Fruit fly (Drosophila melanogaster) whole organism, prepupa: ENCODE results near the gene CG31869.
A peak's percentile ranks its signal among the peaks of the same experiment; 100 is the strongest.

Experiments used
- Blimp-1 ChIP-seq: fragments of 200-800 bp; sonication (Bioruptor generic); optimal IDR thresholded peaks from 3 replicates; lab custom pipeline; 2017; ENCODE audit warnings: missing biosample characterization, missing genetic modification characterization, mild to moderate bottlenecking, moderate library complexity, missing genetic modification reagents
- CG10669 ChIP-seq: fragments of 200-800 bp; sonication (Bioruptor generic); optimal IDR thresholded peaks from 3 replicates; lab custom pipeline; 2018; ENCODE audit warnings: missing biosample characterization, mild to moderate bottlenecking, missing genetic modification characterization, moderate library complexity
- CG11294 ChIP-seq: fragments of 200-800 bp; sonication (Bioruptor generic); IDR thresholded peaks from 2 replicates; pipeline ENCODE4 v1.3.6; 2022; ENCODE audit warnings: missing biosample characterization, missing genetic modification characterization
- CG11762 ChIP-seq: fragments of 200-800 bp; sonication (Bioruptor generic); optimal IDR thresholded peaks from 3 replicates; lab custom pipeline; 2016; ENCODE audit warnings: missing biosample characterization, missing genetic modification characterization; ENCODE audit not compliant: insufficient read depth
- CG11902 ChIP-seq: fragments of 200-800 bp; sonication (Bioruptor generic); optimal IDR thresholded peaks from 3 replicates; lab custom pipeline; 2016; ENCODE audit warnings: missing biosample characterization, missing genetic modification characterization
- CG1621 ChIP-seq: fragments of 200-800 bp; sonication (Bioruptor generic); optimal IDR thresholded peaks from 3 replicates; lab custom pipeline; 2018; ENCODE audit warnings: missing biosample characterization, mild to moderate bottlenecking, missing genetic modification characterization
- CG16779 ChIP-seq: fragments of 200-800 bp; sonication (Bioruptor generic); optimal IDR thresholded peaks from 3 replicates; lab custom pipeline; 2017; ENCODE audit warnings: missing biosample characterization, mild to moderate bottlenecking, missing genetic modification characterization
- CG3032 ChIP-seq: fragments of 200-800 bp; optimal IDR thresholded peaks from 2 replicates; lab custom pipeline; 2019; ENCODE audit warnings: missing biosample characterization, mild to moderate bottlenecking, missing genetic modification characterization, moderate library complexity
- CG31627 ChIP-seq: fragments of 200-800 bp; sonication (Bioruptor generic); optimal IDR thresholded peaks from 3 replicates; lab custom pipeline; 2016; ENCODE audit warnings: missing biosample characterization, missing genetic modification characterization
- CG32006 ChIP-seq: fragments of 200-800 bp; sonication (Bioruptor generic); optimal IDR thresholded peaks from 3 replicates; lab custom pipeline; 2017; ENCODE audit warnings: missing biosample characterization, mild to moderate bottlenecking, missing genetic modification characterization
- CG3919 ChIP-seq: fragments of 200-800 bp; sonication (Bioruptor generic); optimal IDR thresholded peaks from 3 replicates; lab custom pipeline; 2016; ENCODE audit warnings: missing biosample characterization, missing genetic modification characterization
- CG4318 ChIP-seq: fragments of 200-800 bp; sonication (Bioruptor generic); optimal IDR thresholded peaks from 3 replicates; lab custom pipeline; 2017; ENCODE audit warnings: missing biosample characterization, mild to moderate bottlenecking, missing genetic modification characterization
- CG6276 ChIP-seq: fragments of 200-800 bp; sonication (Bioruptor generic); optimal IDR thresholded peaks from 2 replicates; lab custom pipeline; 2017; ENCODE audit warnings: missing biosample characterization, mild to moderate bottlenecking, missing genetic modification characterization
- CG6792 ChIP-seq: fragments of 200-800 bp; sonication (Bioruptor generic); optimal IDR thresholded peaks from 3 replicates; lab custom pipeline; 2016; ENCODE audit warnings: missing biosample characterization, missing genetic modification characterization
- CG6808 ChIP-seq: fragments of 200-800 bp; sonication (Bioruptor generic); optimal IDR thresholded peaks from 3 replicates; lab custom pipeline; 2017; ENCODE audit warnings: missing biosample characterization, missing genetic modification characterization, mild to moderate bottlenecking, moderate library complexity, missing genetic modification reagents
- CG6854 ChIP-seq: fragments of 200-800 bp; sonication (Bioruptor generic); optimal IDR thresholded peaks from 2 replicates; lab custom pipeline; 2017; ENCODE audit warnings: missing biosample characterization, mild to moderate bottlenecking, missing genetic modification characterization
- CG8119 ChIP-seq: fragments of 200-800 bp; sonication (Bioruptor generic); IDR thresholded peaks from 3 replicates; pipeline ENCODE4 v1.3.6; 2022; ENCODE audit warnings: missing biosample characterization, missing genetic modification characterization
- CG8319 ChIP-seq: fragments of 200-800 bp; sonication (Bioruptor generic); optimal IDR thresholded peaks from 3 replicates; lab custom pipeline; 2016; ENCODE audit warnings: missing biosample characterization, missing genetic modification characterization
- CG9139 ChIP-seq: fragments of 200-800 bp; sonication (Bioruptor generic); optimal IDR thresholded peaks from 3 replicates; lab custom pipeline; 2017; ENCODE audit warnings: missing biosample characterization, mild to moderate bottlenecking, missing genetic modification characterization
- Eip75B ChIP-seq: fragments of 200-800 bp; sonication (Bioruptor generic); optimal IDR thresholded peaks from 3 replicates; lab custom pipeline; 2016; ENCODE audit warnings: missing biosample characterization, missing genetic modification characterization
- Eip78C ChIP-seq: fragments of 200-800 bp; sonication (Bioruptor generic); peaks from one replicate; lab custom pipeline; 2016; ENCODE audit warnings: missing biosample characterization, missing genetic modification characterization
- Ets96B ChIP-seq: fragments of 200-800 bp; optimal IDR thresholded peaks from 2 replicates; lab custom pipeline; 2019; ENCODE audit warnings: missing biosample characterization, mild to moderate bottlenecking, missing genetic modification characterization, moderate library complexity
- Gug ChIP-seq: fragments of 200-800 bp; sonication (Bioruptor generic); IDR thresholded peaks from 2 replicates; pipeline ENCODE4 v1.3.6; 2022; ENCODE audit warnings: missing biosample characterization, missing genetic modification characterization
- Hr38 ChIP-seq: sonication (Bioruptor generic); optimal IDR thresholded peaks from 2 replicates; lab custom pipeline; 2016; ENCODE audit warnings: missing biosample characterization, missing genetic modification characterization
- Hr39 ChIP-seq: fragments of 200-800 bp; sonication (Bioruptor generic); optimal IDR thresholded peaks from 2 replicates; lab custom pipeline; 2016; ENCODE audit warnings: missing biosample characterization, missing genetic modification characterization
- Hr4 ChIP-seq: fragments of 200-800 bp; sonication (Bioruptor generic); optimal IDR thresholded peaks from 3 replicates; lab custom pipeline; 2016; ENCODE audit warnings: missing biosample characterization, missing genetic modification characterization
- Lpt ChIP-seq: fragments of 200-800 bp; sonication (Bioruptor generic); optimal IDR thresholded peaks from 3 replicates; lab custom pipeline; 2016; ENCODE audit warnings: missing biosample characterization, missing genetic modification characterization
- Met ChIP-seq: fragments of 200-800 bp; sonication (Bioruptor generic); optimal IDR thresholded peaks from 3 replicates; lab custom pipeline; 2016; ENCODE audit warnings: missing biosample characterization, missing genetic modification characterization
- Smox ChIP-seq: fragments of 200-800 bp; sonication (Bioruptor generic); optimal IDR thresholded peaks from 3 replicates; lab custom pipeline; 2016; ENCODE audit warnings: missing biosample characterization, missing genetic modification characterization
- Sox14 ChIP-seq: fragments of 200-800 bp; sonication (Bioruptor generic); optimal IDR thresholded peaks from 3 replicates; lab custom pipeline; 2016; ENCODE audit warnings: missing biosample characterization, missing genetic modification characterization
- achi ChIP-seq: fragments of 200-800 bp; sonication (Bioruptor generic); optimal IDR thresholded peaks from 3 replicates; lab custom pipeline; 2016; ENCODE audit warnings: missing biosample characterization, missing genetic modification characterization
- acj6 ChIP-seq: fragments of 200-800 bp; sonication (Bioruptor generic); optimal IDR thresholded peaks from 3 replicates; lab custom pipeline; 2016; ENCODE audit warnings: missing biosample characterization, missing genetic modification characterization
- cyc ChIP-seq: fragments of 200-800 bp; sonication (Bioruptor generic); optimal IDR thresholded peaks from 3 replicates; lab custom pipeline; 2016; ENCODE audit warnings: missing biosample characterization, missing genetic modification characterization
- dac ChIP-seq: fragments of 200-800 bp; sonication (Bioruptor generic); optimal IDR thresholded peaks from 2 replicates; lab custom pipeline; 2017; ENCODE audit warnings: missing biosample characterization, mild to moderate bottlenecking, missing genetic modification characterization
- dsx ChIP-seq: fragments of 200-800 bp; optimal IDR thresholded peaks from 3 replicates; lab custom pipeline; 2019; ENCODE audit warnings: missing biosample characterization, mild to moderate bottlenecking, missing genetic modification characterization, moderate library complexity; ENCODE audit not compliant: poor library complexity, severe bottlenecking
- eg ChIP-seq: fragments of 200-800 bp; sonication (Bioruptor generic); IDR thresholded peaks from 3 replicates; pipeline ENCODE4 v1.3.6; 2022; ENCODE audit warnings: missing biosample characterization, missing genetic modification characterization
- esn ChIP-seq: fragments of 200-800 bp; sonication (Bioruptor generic); optimal IDR thresholded peaks from 2 replicates; lab custom pipeline; 2016; ENCODE audit warnings: missing biosample characterization, mild to moderate bottlenecking, missing genetic modification characterization, moderate library complexity
- fd59A ChIP-seq: fragments of 200-800 bp; sonication (Bioruptor generic); optimal IDR thresholded peaks from 2 replicates; lab custom pipeline; 2017; ENCODE audit warnings: missing biosample characterization, mild to moderate bottlenecking, missing genetic modification characterization, missing genetic modification reagents
- fd85E ChIP-seq: fragments of 200-800 bp; sonication (Bioruptor generic); optimal IDR thresholded peaks from 3 replicates; lab custom pipeline; 2016; ENCODE audit warnings: missing biosample characterization, missing genetic modification characterization
- fkh ChIP-seq: fragments of 200-800 bp; sonication (Bioruptor generic); optimal IDR thresholded peaks from 3 replicates; lab custom pipeline; 2017; ENCODE audit warnings: missing biosample characterization, mild to moderate bottlenecking, missing genetic modification characterization, moderate library complexity
- net ChIP-seq: fragments of 200-800 bp; sonication (Bioruptor generic); optimal IDR thresholded peaks from 3 replicates; lab custom pipeline; 2016; ENCODE audit warnings: missing biosample characterization, missing genetic modification characterization
- salr ChIP-seq, 2 experiments: fragments of 200-800 bp; sonication (Bioruptor generic); optimal IDR thresholded peaks; 3 replicates each; lab custom pipeline; 2016 to 2018; ENCODE audit warnings: missing biosample characterization in 2 of 2, missing genetic modification characterization in 2 of 2, mild to moderate bottlenecking in 1 of 2
- spab ChIP-seq: fragments of 200-800 bp; sonication (Bioruptor generic); optimal IDR thresholded peaks from 2 replicates; lab custom pipeline; 2017; ENCODE audit warnings: missing biosample characterization, mild to moderate bottlenecking, missing genetic modification characterization, missing genetic modification reagents
- ss ChIP-seq, 2 experiments: fragments of 200-800 bp; sonication (Bioruptor generic); optimal IDR thresholded peaks; 2 replicates in 1 of 2; 3 replicates in 1 of 2; lab custom pipeline; 2017 to 2018; ENCODE audit warnings: mild to moderate bottlenecking in 2 of 2, missing biosample characterization in 2 of 2, missing genetic modification characterization in 2 of 2, moderate library complexity in 1 of 2
- svp ChIP-seq: fragments of 200-800 bp; sonication (Bioruptor generic); peaks from one replicate; lab custom pipeline; 2016; ENCODE audit warnings: missing biosample characterization, missing genetic modification characterization

Gene CG31869

DNA sequence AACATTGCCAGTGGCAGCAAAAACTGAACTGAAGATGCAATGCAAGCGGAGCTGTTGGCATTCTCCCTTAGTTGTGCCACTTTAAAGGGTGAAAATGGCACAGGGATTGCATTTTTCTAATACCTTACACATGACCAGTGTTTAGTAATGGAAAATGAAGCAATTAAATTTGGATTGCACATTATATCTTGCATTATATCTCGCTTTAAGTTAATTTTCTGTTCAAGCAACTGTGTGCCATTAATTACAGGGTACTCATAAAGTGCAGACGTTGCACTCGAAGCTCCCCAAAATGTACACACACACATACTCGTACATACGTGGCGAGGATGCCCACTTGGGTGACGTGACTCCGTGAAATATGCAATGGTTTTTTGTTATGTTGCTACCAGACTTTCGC lies 41.3 kb downstream of the CG31869 start (continued):
- TF ChIP-seq CG8319 (GFP tag; lab: Kevin White, UChicago), result peak; percentile 29
- no peak for TF ChIP-seq dac (GFP tag; lab: Kevin White, UChicago)
- peak; percentile 54 for TF ChIP-seq Eip75B (GFP tag; lab: Kevin White, UChicago)
- peak; percentile 35 for TF ChIP-seq Hr39
- TF ChIP-seq CG11762, result no peak
- TF ChIP-seq Sox14, result peak; percentile 51
- peak; percentile 32 for TF ChIP-seq CG1621 (tag; lab: Kevin White, UChicago)
- peak; percentile 51 for TF ChIP-seq cyc (GFP tag; lab: Kevin White, UChicago)
- no peak for TF ChIP-seq fd59A (GFP tag; lab: Kevin White, UChicago)
- peak; percentile 52 for TF ChIP-seq CG6792 (GFP tag; lab: Kevin White, UChicago)
- peak; percentile 61 for TF ChIP-seq Ets96B (tag; lab: Kevin White, UChicago)
- TF ChIP-seq Hr38 (GFP tag; lab: Kevin White, UChicago), result no peak
- TF ChIP-seq Lpt (GFP tag; lab: Kevin White, UChicago), result no peak
- TF ChIP-seq achi (GFP tag; lab: Kevin White, UChicago), result peak; percentile 45
- peak; percentile 63 for TF ChIP-seq CG10669 (GFP tag; lab: Kevin White, UChicago)
- no peak for TF ChIP-seq CG4318 (GFP tag; lab: Kevin White, UChicago)
- TF ChIP-seq Blimp-1, result no peak
- TF ChIP-seq CG11294 (GFP tag; lab: Robert Waterston, UW), result no peak
- TF ChIP-seq CG32006 (GFP tag; lab: Kevin White, UChicago), result peak; percentile 57
- TF ChIP-seq CG9139 (GFP tag; lab: Kevin White, UChicago), result no peak
- TF ChIP-seq CG3032, result peak; percentile 38
- no peak for TF ChIP-seq CG8119 (GFP tag; lab: Robert Waterston, UW)
- peak; percentile 3 for TF ChIP-seq CG11902 (GFP tag; lab: Kevin White, UChicago)
- peak in 1 of 2 experiments; percentile 26 for TF ChIP-seq salr (GFP tag; optimal IDR thresholded peaks at IDR 0.05; lab: Kevin White, UChicago)
- no peak for TF ChIP-seq fkh (GFP tag; lab: Kevin White, UChicago)
- TF ChIP-seq CG6808, result no peak
- peak; percentile 51 for TF ChIP-seq CG31627 (GFP tag; lab: Kevin White, UChicago)
- TF ChIP-seq eg (GFP tag; lab: Robert Waterston, UW), result no peak
- TF ChIP-seq Hr4, result peak; percentile 26
- peak; percentile 56 for TF ChIP-seq CG3919 (GFP tag; lab: Kevin White, UChicago)
- TF ChIP-seq, all 60 proteins: peak for 37

DNA sequence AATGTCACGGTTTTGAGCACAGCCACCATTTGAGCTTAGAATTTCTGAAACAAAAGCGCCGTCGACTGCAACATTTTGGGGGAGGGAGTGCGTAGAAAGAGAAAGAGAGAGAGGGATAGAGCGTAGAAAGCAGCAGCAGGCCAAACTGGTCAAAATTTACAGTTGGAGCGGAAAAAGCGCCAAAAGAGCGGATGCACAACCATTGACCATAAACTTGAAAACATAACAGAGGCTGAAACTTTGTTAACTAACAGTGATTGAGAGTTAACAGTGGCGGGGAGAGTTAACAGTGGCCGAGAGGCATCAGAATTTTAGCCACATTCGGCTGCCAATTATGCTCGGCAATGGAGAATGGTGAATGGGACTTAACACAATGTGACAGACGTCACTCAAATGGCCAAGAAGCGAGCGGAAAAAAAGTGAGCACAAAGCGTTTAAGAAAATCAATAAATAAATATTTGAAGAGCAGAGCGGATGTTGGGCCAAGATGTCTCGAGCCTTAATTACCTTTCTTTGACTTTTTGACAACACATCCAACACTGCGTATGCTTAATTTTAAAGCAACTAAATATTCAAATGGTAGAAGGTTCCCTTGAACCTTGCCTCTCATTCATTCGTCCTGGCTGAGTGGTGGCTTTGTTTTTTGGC lies 43.7 kb downstream of the CG31869 start:
- TF ChIP-seq CG11294 (GFP tag; lab: Robert Waterston, UW) (no peak), fd85E (no peak), Hr38 (GFP tag; lab: Kevin White, UChicago) (no peak), Smox (no peak), Gug (GFP tag; lab: Robert Waterston, UW) (no peak), achi (GFP tag; lab: Kevin White, UChicago) (no peak), net (GFP tag; lab: Kevin White, UChicago) (no peak), dsx (peak; percentile 33), acj6 (GFP tag; lab: Kevin White, UChicago) (no peak), esn (GFP tag; lab: Kevin White, UChicago) (no peak), Eip78C (peak; percentile 29)

- TF ChIP-seq Eip75B (GFP tag; lab: Kevin White, UChicago) (peak; percentile 21), CG11902 (GFP tag; lab: Kevin White, UChicago) (no peak), dsx (peak; percentile 66), Hr39 (no peak), esn (GFP tag; lab: Kevin White, UChicago) (peak; percentile 37), eg (GFP tag; lab: Robert Waterston, UW) (peak; percentile 74; the same call in 2 of the 3 replicates), svp (GFP tag; lab: Kevin White, UChicago) (peak; percentile 54), fkh (GFP tag; lab: Kevin White, UChicago) (peak; percentile 91), achi (GFP tag; lab: Kevin White, UChicago) (peak; percentile 27), CG32006 (GFP tag; lab: Kevin White, UChicago) (no peak), CG6854 (GFP tag; lab: Kevin White, UChicago) (peak; percentile 48), CG16779 (peak; percentile 57), spab (GFP tag; lab: Kevin White, UChicago) (no peak), CG1621 (tag; lab: Kevin White, UChicago) (peak; percentile 87), net (GFP tag; lab: Kevin White, UChicago) (peak; percentile 61), Met (GFP tag; lab: Kevin White, UChicago) (no peak), Gug (GFP tag; lab: Robert Waterston, UW) (0 out of 2 replicates have a peak, but pooled peaks have one; percentile 11), ss (GFP tag; optimal IDR thresholded peaks at IDR 0.05; lab: Kevin White, UChicago) (peak; percentile 48 to 68), CG6276 (GFP tag; lab: Kevin White, UChicago) (peak; percentile 29), Lpt (GFP tag; lab: Kevin White, UChicago) (no peak), CG3919 (GFP tag; lab: Kevin White, UChicago) (peak; percentile 63)
These were observed 44.9 kb downstream of the CG31869 start, which contains the start of gene CG17124 for dm6 chr2L:10756049-10756448. Gene CG17124 (minus strand): TSS chr2L:10756325.
